Worm (Caenorhabditis elegans): ENCODE data around the gene gnrr-7.

DNA sequence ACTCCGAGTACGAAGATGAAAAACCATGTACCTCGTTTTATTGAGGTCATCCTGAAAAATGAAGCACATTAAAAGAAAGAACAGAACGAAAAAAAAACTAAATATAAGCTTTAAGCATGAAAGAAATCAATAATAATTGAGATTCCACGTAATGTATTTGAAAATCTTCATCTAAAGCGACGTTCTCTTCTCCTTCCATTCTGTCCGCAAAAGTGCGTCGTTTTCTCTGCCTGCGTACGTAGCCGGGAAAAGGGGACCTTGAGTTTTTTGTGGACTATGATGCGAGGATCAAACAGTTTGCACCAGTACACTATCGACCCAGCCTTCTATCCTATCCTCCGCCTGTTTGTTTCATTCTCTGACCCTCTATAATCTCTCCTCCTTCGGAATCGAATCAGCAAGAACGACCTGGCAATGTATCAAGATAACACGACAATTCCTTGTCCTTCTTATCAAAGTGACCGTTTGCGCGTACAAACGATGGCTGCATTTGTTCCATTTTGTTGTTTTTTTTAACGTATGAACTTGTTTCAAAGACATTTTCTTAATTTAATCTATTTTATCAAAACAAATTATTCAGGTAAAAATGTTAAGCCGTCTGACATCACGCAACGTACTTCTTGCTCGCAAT is 29.9 kb downstream of the gnrr-7 start, which contains the start of the genes C34F6.7 and idh-2:
- TF ChIP-seq fkh-10 (GFP tag; optimal IDR thresholded peaks at IDR 0.05) (no peak), unc-62 (GFP tag; optimal IDR thresholded peaks at IDR 0.05) (no peak), snpc-4 (tag; optimal IDR thresholded peaks at IDR 0.05) (no peak), nhr-76 (tag; optimal IDR thresholded peaks at IDR 0.05) (no peak), mdl-1 (tag; optimal IDR thresholded peaks at IDR 0.05) (peak in 1 of 2 experiments; percentile 60), ceh-90 (tag; optimal IDR thresholded peaks at IDR 0.05) (no peak), ces-1 (GFP tag; optimal IDR thresholded peaks at IDR 0.05) (no peak), ama-1 (optimal IDR thresholded peaks at IDR 0.05) (no peak), ztf-4 (tag; optimal IDR thresholded peaks at IDR 0.05) (peak; percentile 40), zag-1 (tag; optimal IDR thresholded peaks at IDR 0.05) (no peak), xbp-1 (tag; optimal IDR thresholded peaks at IDR 0.05) (peak; percentile 46), ztf-11 (tag; optimal IDR thresholded peaks at IDR 0.05) (no peak)
